Worm (Caenorhabditis elegans) whole organism, L1 larva: Measurements from ENCODE around the gene H20E11.1.

Source experiments
- C04F5.9 ChIP-seq: sonication (generic microtip); optimal IDR thresholded peaks from 2 replicates; lab custom pipeline; 2016; ENCODE audit warnings: missing genetic modification characterization, missing compliant biosample characterization
- F16B12.6 ChIP-seq: fragments of 150-350 bp; optimal IDR thresholded peaks from 2 replicates; lab custom pipeline; 2014; ENCODE audit warnings: missing biosample characterization, missing genetic modification characterization
- Y116A8C.19 ChIP-seq: sonication (generic microtip); optimal IDR thresholded peaks from 2 replicates; lab custom pipeline; 2016; ENCODE audit warnings: missing compliant biosample characterization, missing genetic modification characterization, borderline replicate concordance
- aly-2 ChIP-seq: fragments of 150-350 bp; optimal IDR thresholded peaks from 2 replicates; lab custom pipeline; 2014; ENCODE audit warnings: missing biosample characterization, missing genetic modification characterization
- ama-1 ChIP-seq: fragments of 150-350 bp; optimal IDR thresholded peaks from 2 replicates; lab custom pipeline; 2014
- ceh-63 ChIP-seq: fragments of 200-800 bp; sonication (Bioruptor generic); optimal IDR thresholded peaks from 2 replicates; lab custom pipeline; 2018; ENCODE audit warnings: mild to moderate bottlenecking, missing genetic modification characterization, missing compliant biosample characterization
- ceh-8 ChIP-seq: fragments of 200-800 bp; sonication (Bioruptor generic); optimal IDR thresholded peaks from 2 replicates; lab custom pipeline; 2018; ENCODE audit warnings: mild to moderate bottlenecking, missing genetic modification characterization, moderate library complexity, missing compliant biosample characterization
- ceh-88 ChIP-seq: fragments of 200-800 bp; sonication (Bioruptor generic); IDR thresholded peaks from 2 replicates; pipeline ENCODE4 v1.3.6; 2022; ENCODE audit warnings: missing genetic modification characterization, missing compliant biosample characterization
- ces-1 ChIP-seq: fragments of 150-350 bp; optimal IDR thresholded peaks from 2 replicates; lab custom pipeline; 2014; ENCODE audit warnings: missing biosample characterization, missing genetic modification reagents, missing genetic modification characterization
- dsc-1 ChIP-seq: sonication (generic microtip); optimal IDR thresholded peaks from 2 replicates; lab custom pipeline; 2016; ENCODE audit warnings: mild to moderate bottlenecking, missing genetic modification characterization, missing compliant biosample characterization
- efl-1 ChIP-seq, 4 experiments: fragments of 150-350 bp; optimal IDR thresholded peaks in 3 of 4; peaks in 1 of 4; 1 replicate in 1 of 4; 2 replicates in 3 of 4; lab custom pipeline; 2014; ENCODE audit warnings: missing biosample characterization in 2 of 4, missing genetic modification characterization in 2 of 4, missing genetic modification reagents in 2 of 4
- egl-27 ChIP-seq, 2 experiments: fragments of 150-350 bp in 1 of 2; sonication (generic microtip); optimal IDR thresholded peaks; 3 replicates each; lab custom pipeline; 2017 to 2018; ENCODE audit warnings: missing biosample characterization in 2 of 2, missing genetic modification characterization in 2 of 2, missing genetic modification reagents in 2 of 2
- elt-3 ChIP-seq, 6 experiments: fragments of 150-350 bp in 1 of 6; sonication (generic microtip); optimal IDR thresholded peaks; 2 replicates each; lab custom pipeline; 2017 to 2018; ENCODE audit warnings: missing biosample characterization in 6 of 6, missing genetic modification characterization in 6 of 6, inconsistent platforms in 1 of 6
- fkh-10 ChIP-seq: sonication (generic microtip); optimal IDR thresholded peaks from 2 replicates; lab custom pipeline; 2017; ENCODE audit warnings: missing biosample characterization, missing genetic modification reagents, missing genetic modification characterization
- fkh-8 ChIP-seq: sonication (generic microtip); optimal IDR thresholded peaks from 2 replicates; lab custom pipeline; 2016; ENCODE audit warnings: mild to moderate bottlenecking, missing genetic modification characterization, missing compliant biosample characterization
- hlh-17 ChIP-seq: fragments of 200-800 bp; sonication (Bioruptor generic); optimal IDR thresholded peaks from 2 replicates; lab custom pipeline; 2018; ENCODE audit warnings: missing genetic modification characterization, mild to moderate bottlenecking, missing compliant biosample characterization, moderate library complexity, borderline replicate concordance
- hlh-4 ChIP-seq: sonication (generic microtip); optimal IDR thresholded peaks from 2 replicates; lab custom pipeline; 2016; ENCODE audit warnings: mild to moderate bottlenecking, missing genetic modification characterization, missing compliant biosample characterization
- irx-1 ChIP-seq: sonication (generic microtip); optimal IDR thresholded peaks from 2 replicates; lab custom pipeline; 2016; ENCODE audit warnings: missing genetic modification characterization, missing compliant biosample characterization
- isw-1 ChIP-seq: fragments of 200-800 bp; sonication (Bioruptor generic); IDR thresholded peaks from 2 replicates; pipeline ENCODE4 v1.3.6; 2022; ENCODE audit warnings: missing genetic modification characterization, missing compliant biosample characterization
- lin-13 ChIP-seq: fragments of 150-350 bp; optimal IDR thresholded peaks from 2 replicates; lab custom pipeline; 2014; ENCODE audit warnings: missing biosample characterization, missing genetic modification reagents, missing genetic modification characterization
- lin-14 ChIP-seq: fragments of 200-800 bp; sonication (Bioruptor generic); optimal IDR thresholded peaks from 2 replicates; lab custom pipeline; 2018; ENCODE audit warnings: mild to moderate bottlenecking, missing genetic modification characterization, moderate library complexity, missing compliant biosample characterization
- lin-15B ChIP-seq: fragments of 150-350 bp; sonication (generic microtip); optimal IDR thresholded peaks from 3 replicates; lab custom pipeline; 2014; ENCODE audit warnings: missing biosample characterization, missing genetic modification characterization
- lir-3 ChIP-seq: sonication (generic microtip); optimal IDR thresholded peaks from 2 replicates; lab custom pipeline; 2016; ENCODE audit warnings: mild to moderate bottlenecking, missing genetic modification characterization, moderate library complexity, missing compliant biosample characterization; ENCODE audit not compliant: poor library complexity
- mdl-1 ChIP-seq, 2 experiments: fragments of 150-350 bp; optimal IDR thresholded peaks; 2 replicates each; lab custom pipeline; 2014 to 2017; ENCODE audit warnings: missing biosample characterization in 2 of 2, missing genetic modification characterization in 2 of 2, inconsistent platforms in 1 of 2
- mef-2 ChIP-seq: fragments of 150-350 bp; optimal IDR thresholded peaks from 2 replicates; lab custom pipeline; 2014; ENCODE audit warnings: missing biosample characterization, missing genetic modification characterization
- nhr-11 ChIP-seq: fragments of 150-350 bp; optimal IDR thresholded peaks from 2 replicates; lab custom pipeline; 2014; ENCODE audit warnings: missing biosample characterization, missing genetic modification characterization
- nhr-12 ChIP-seq: sonication (generic microtip); optimal IDR thresholded peaks from 2 replicates; lab custom pipeline; 2017; ENCODE audit warnings: missing biosample characterization, missing genetic modification characterization
- nhr-19 ChIP-seq: fragments of 200-800 bp; sonication (Bioruptor generic); conservative IDR thresholded peaks from 2 replicates; pipeline ENCODE4 v1.3.6; 2022; ENCODE audit warnings: missing genetic modification characterization, missing compliant biosample characterization
- nhr-20 ChIP-seq: sonication (generic microtip); optimal IDR thresholded peaks from 2 replicates; lab custom pipeline; 2016; ENCODE audit warnings: mild to moderate bottlenecking, missing genetic modification characterization, missing compliant biosample characterization
- nhr-28 ChIP-seq: fragments of 150-350 bp; optimal IDR thresholded peaks from 2 replicates; lab custom pipeline; 2014; ENCODE audit warnings: missing biosample characterization, missing genetic modification characterization
- nhr-47 ChIP-seq: sonication (generic microtip); optimal IDR thresholded peaks from 2 replicates; lab custom pipeline; 2016; ENCODE audit warnings: mild to moderate bottlenecking, missing genetic modification characterization, moderate library complexity, missing compliant biosample characterization
- nhr-71 ChIP-seq: sonication (generic microtip); optimal IDR thresholded peaks from 2 replicates; lab custom pipeline; 2016; ENCODE audit warnings: mild to moderate bottlenecking, missing genetic modification characterization, moderate library complexity, missing compliant biosample characterization
- nhr-76 ChIP-seq: sonication (generic microtip); optimal IDR thresholded peaks from 2 replicates; lab custom pipeline; 2017; ENCODE audit warnings: missing biosample characterization, missing genetic modification characterization
- nhr-84 ChIP-seq: sonication (generic microtip); optimal IDR thresholded peaks from 2 replicates; lab custom pipeline; 2017; ENCODE audit warnings: missing biosample characterization, missing genetic modification characterization
- nhr-85 ChIP-seq: sonication (generic microtip); peaks from one replicate; lab custom pipeline; 2016; ENCODE audit warnings: missing genetic modification characterization, inconsistent platforms, missing compliant biosample characterization
- nhr-90 ChIP-seq: sonication (generic microtip); optimal IDR thresholded peaks from 2 replicates; lab custom pipeline; 2016; ENCODE audit warnings: mild to moderate bottlenecking, missing genetic modification characterization, missing compliant biosample characterization; ENCODE audit not compliant: poor library complexity
- pag-3 ChIP-seq: sonication (generic microtip); optimal IDR thresholded peaks from 2 replicates; lab custom pipeline; 2017; ENCODE audit warnings: missing genetic modification characterization, mild to moderate bottlenecking, missing compliant biosample characterization, antibody characterized with exemption, borderline replicate concordance; ENCODE audit not compliant: insufficient read depth
- pax-3 ChIP-seq: fragments of 200-800 bp; sonication (Bioruptor generic); optimal IDR thresholded peaks from 2 replicates; lab custom pipeline; 2018; ENCODE audit warnings: mild to moderate bottlenecking, missing genetic modification characterization, moderate library complexity, missing compliant biosample characterization
- pqm-1 ChIP-seq: sonication (generic microtip); optimal IDR thresholded peaks from 3 replicates; lab custom pipeline; 2017; ENCODE audit warnings: missing biosample characterization, missing genetic modification characterization
- rnt-1 ChIP-seq: sonication (generic microtip); optimal IDR thresholded peaks from 2 replicates; lab custom pipeline; 2016; ENCODE audit warnings: mild to moderate bottlenecking, missing genetic modification characterization, moderate library complexity, missing compliant biosample characterization
- skn-1 ChIP-seq: fragments of 150-350 bp; optimal IDR thresholded peaks from 2 replicates; lab custom pipeline; 2014; ENCODE audit warnings: missing biosample characterization, missing genetic modification characterization
- snu-23 ChIP-seq: sonication (generic microtip); optimal IDR thresholded peaks from 2 replicates; lab custom pipeline; 2016; ENCODE audit warnings: missing genetic modification characterization, missing compliant biosample characterization
- sox-4 ChIP-seq: sonication (generic microtip); optimal IDR thresholded peaks from 2 replicates; lab custom pipeline; 2016; ENCODE audit warnings: missing genetic modification characterization, missing compliant biosample characterization
- sptf-1 ChIP-seq: fragments of 150-350 bp; optimal IDR thresholded peaks from 2 replicates; lab custom pipeline; 2014; ENCODE audit warnings: missing biosample characterization, missing genetic modification characterization
- sup-37 ChIP-seq: fragments of 200-800 bp; sonication (Bioruptor generic); optimal IDR thresholded peaks from 2 replicates; lab custom pipeline; 2018; ENCODE audit warnings: mild to moderate bottlenecking, missing genetic modification characterization, missing compliant biosample characterization
- tbx-2 ChIP-seq: sonication (generic microtip); optimal IDR thresholded peaks from 2 replicates; lab custom pipeline; 2016; ENCODE audit warnings: missing genetic modification characterization, missing compliant biosample characterization
- tlp-1 ChIP-seq: fragments of 150-350 bp; optimal IDR thresholded peaks from 2 replicates; lab custom pipeline; 2014; ENCODE audit warnings: missing biosample characterization, missing genetic modification characterization
- unc-130 ChIP-seq: fragments of 150-350 bp; optimal IDR thresholded peaks from 2 replicates; lab custom pipeline; 2017; ENCODE audit warnings: missing biosample characterization, missing genetic modification characterization, inconsistent platforms
- unc-30 ChIP-seq: sonication (generic microtip); optimal IDR thresholded peaks from 2 replicates; lab custom pipeline; 2017; ENCODE audit warnings: missing biosample characterization, missing genetic modification characterization
- unc-98 ChIP-seq: fragments of 200-800 bp; sonication (Bioruptor generic); IDR thresholded peaks from 2 replicates; pipeline ENCODE4 v1.3.6; 2022; ENCODE audit warnings: missing genetic modification characterization, missing compliant biosample characterization
- zag-1 ChIP-seq: fragments of 150-350 bp; optimal IDR thresholded peaks from 2 replicates; lab custom pipeline; 2014; ENCODE audit warnings: missing biosample characterization, missing genetic modification characterization
- ztf-4 ChIP-seq: fragments of 150-350 bp; optimal IDR thresholded peaks from 2 replicates; lab custom pipeline; 2014; ENCODE audit warnings: missing biosample characterization, missing genetic modification characterization

H20E11.1 gene

DNA sequence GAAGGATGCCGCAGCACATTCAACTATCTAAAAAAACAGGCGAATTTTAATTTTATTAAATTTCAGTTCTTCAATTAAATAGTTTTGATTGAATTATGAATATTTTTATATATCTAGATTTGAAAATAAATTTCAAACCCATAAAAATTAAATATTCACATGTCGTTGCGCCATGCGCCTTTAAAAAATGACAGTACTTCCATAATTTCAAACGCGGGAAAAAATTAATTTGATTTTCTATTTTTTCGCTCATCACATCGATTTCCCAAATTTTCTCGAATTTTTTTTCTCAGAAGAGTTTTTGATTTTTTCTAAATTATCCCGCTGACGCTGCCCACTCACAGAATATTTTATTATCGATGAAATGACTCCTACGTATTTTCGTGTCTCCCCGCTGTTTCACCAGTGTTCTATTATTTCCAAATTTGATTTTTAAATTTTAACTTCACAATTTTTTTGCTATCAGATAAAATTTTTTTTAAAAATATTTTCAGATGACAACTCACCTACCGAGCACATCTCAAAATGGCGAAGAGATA is 12.6 kb downstream of the H20E11.1 start, which contains the start of gene lip-1:
TSS of gene lip-1 (plus strand) at position 489 of the 539 bp plus-strand sequence.
- TF ChIP-seq ztf-4 (tag; lab: Kevin White, UChicago): no peak
- TF ChIP-seq egl-27 (tag; optimal IDR thresholded peaks at IDR 0.05; lab: Kevin White, UChicago): no peak
- no peak for TF ChIP-seq hlh-4
- no peak for TF ChIP-seq ceh-63 (GFP tag; lab: Kevin White, UChicago)
- TF ChIP-seq nhr-28 (tag; lab: Kevin White, UChicago): no peak
- TF ChIP-seq snu-23 (GFP tag; lab: Kevin White, UChicago): no peak
- TF ChIP-seq nhr-84 (tag; lab: Kevin White, UChicago): no peak
- no peak for TF ChIP-seq fkh-8 (tag; lab: Kevin White, UChicago)
- no peak for TF ChIP-seq lin-15B (tag; lab: Kevin White, UChicago)
- no peak for TF ChIP-seq irx-1 (tag; lab: Kevin White, UChicago)
- no peak for TF ChIP-seq nhr-20
- TF ChIP-seq ceh-88: no peak
- TF ChIP-seq sox-4 (tag; lab: Kevin White, UChicago): no peak
- no peak for TF ChIP-seq unc-98 (GFP tag; lab: Robert Waterston, UW)
- TF ChIP-seq fkh-10 (GFP tag; lab: Kevin White, UChicago): no peak

DNA sequence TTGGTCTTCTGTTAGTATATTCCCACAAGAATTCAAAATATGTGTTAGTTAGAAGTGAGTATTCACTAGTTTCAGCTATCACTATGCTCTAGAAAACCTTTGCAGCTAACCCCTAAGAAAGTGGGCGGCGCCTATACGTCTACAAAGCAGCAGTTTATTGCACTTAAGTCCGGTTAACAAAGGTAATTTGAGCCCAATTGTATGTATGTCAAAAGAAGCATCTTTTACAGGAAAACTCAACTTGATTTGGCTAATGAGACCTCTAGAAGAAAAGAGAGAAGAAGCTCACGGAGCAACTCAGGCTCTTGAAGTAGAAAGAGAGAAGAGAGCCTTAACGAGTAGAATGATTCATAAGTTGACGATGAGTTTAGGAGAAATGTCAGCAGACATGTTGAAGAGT is 22.8 kb downstream of the H20E11.1 start:
- TF ChIP-seq ceh-88 (no peak), lin-13 (GFP tag; lab: Kevin White, UChicago) (no peak), ceh-8 (GFP tag; lab: Kevin White, UChicago) (no peak), hlh-17 (GFP tag; lab: Kevin White, UChicago) (no peak), pag-3 (no peak), Y116A8C.19 (tag; lab: Kevin White, UChicago) (no peak), lir-3 (tag; lab: Kevin White, UChicago) (no peak), skn-1 (tag; lab: Kevin White, UChicago) (no peak), zag-1 (no peak), pax-3 (no peak), nhr-85 (no peak), tlp-1 (tag; lab: Kevin White, UChicago) (no peak), isw-1 (GFP tag; lab: Robert Waterston, UW) (no peak), unc-130 (no peak), sptf-1 (no peak), unc-30 (tag; lab: Kevin White, UChicago) (no peak), C04F5.9 (tag; lab: Kevin White, UChicago) (no peak), sup-37 (GFP tag; lab: Kevin White, UChicago) (no peak), pqm-1 (no peak), efl-1 (optimal IDR thresholded peaks at IDR 0.05; lab: Kevin White, UChicago) (no peak), efl-1 (GFP tag; optimal IDR thresholded peaks at IDR 0.05 in 1 of 2; lab: Kevin White, UChicago) (peak in 1 of 2 experiments; percentile 61), mef-2 (tag; lab: Kevin White, UChicago) (no peak), lin-15B (tag; lab: Kevin White, UChicago) (no peak), nhr-71 (tag; lab: Kevin White, UChicago) (peak; percentile 7), nhr-90 (tag; lab: Kevin White, UChicago) (no peak), nhr-47 (tag; lab: Kevin White, UChicago) (peak; percentile 23), nhr-76 (no peak), dsc-1 (tag; lab: Kevin White, UChicago) (no peak), nhr-11 (no peak), nhr-12 (no peak), elt-3 (tag; optimal IDR thresholded peaks at IDR 0.05; lab: Kevin White, UChicago) (no peak), lin-14 (GFP tag; lab: Kevin White, UChicago) (peak; percentile 51), tbx-2 (tag; lab: Kevin White, UChicago) (peak; percentile 8), rnt-1 (tag; lab: Kevin White, UChicago) (no peak), aly-2 (no peak), nhr-19 (GFP tag; lab: Robert Waterston, UW) (no peak), ama-1 (lab: Kevin White, UChicago) (no peak), mdl-1 (tag; optimal IDR thresholded peaks at IDR 0.05; lab: Kevin White, UChicago) (no peak), ces-1 (GFP tag; lab: Kevin White, UChicago) (no peak), F16B12.6 (no peak)
